Fruit fly (Drosophila melanogaster) whole organism, embryonic: ENCODE results near the gene CG4020.

Experiments used
- ATbp ChIP-seq: fragments of 200-800 bp; sonication (Bioruptor generic); optimal IDR thresholded peaks from 2 replicates; lab custom pipeline; 2017; ENCODE audit warnings: missing biosample characterization, mild to moderate bottlenecking, missing genetic modification characterization, missing genetic modification reagents
- Adf1 ChIP-seq: fragments of 200-800 bp; sonication (Bioruptor generic); IDR thresholded peaks from 2 replicates; pipeline ENCODE4 v1.3.6; 2022; ENCODE audit warnings: missing biosample characterization, missing genetic modification characterization
- Aef1 ChIP-seq: fragments of 200-800 bp; sonication (Bioruptor generic); IDR thresholded peaks from 3 replicates; pipeline ENCODE4 v1.3.6; 2022; ENCODE audit warnings: missing biosample characterization, missing genetic modification characterization
- Asciz ChIP-seq: fragments of 200-800 bp; sonication (Bioruptor generic); optimal IDR thresholded peaks from 2 replicates; lab custom pipeline; 2017; ENCODE audit warnings: missing biosample characterization, mild to moderate bottlenecking, missing genetic modification characterization, missing genetic modification reagents
- BEAF-32 ChIP-seq: fragments of 200-800 bp; sonication (Bioruptor generic); optimal IDR thresholded peaks from 3 replicates; lab custom pipeline; 2017; ENCODE audit warnings: missing biosample characterization, missing genetic modification characterization, mild to moderate bottlenecking, moderate library complexity, missing genetic modification reagents
- C15 ChIP-seq: fragments of 200-800 bp; sonication (Bioruptor generic); IDR thresholded peaks from 3 replicates; pipeline ENCODE4 v1.3.6; 2022; ENCODE audit warnings: missing biosample characterization, missing genetic modification characterization
- CG10366 ChIP-seq: fragments of 200-800 bp; sonication (Bioruptor generic); IDR thresholded peaks from 2 replicates; pipeline ENCODE4 v1.3.6; 2022; ENCODE audit warnings: missing biosample characterization, missing genetic modification characterization
- CG10959 ChIP-seq: fragments of 200-800 bp; sonication (Bioruptor generic); IDR thresholded peaks from 2 replicates; pipeline ENCODE4 v1.3.6; 2022; ENCODE audit warnings: missing biosample characterization, missing genetic modification characterization
- CG11456 ChIP-seq: fragments of 200-800 bp; sonication (Bioruptor generic); IDR thresholded peaks from 3 replicates; pipeline ENCODE4 v1.3.6; 2022; ENCODE audit warnings: missing biosample characterization, missing genetic modification characterization
- CG12236 ChIP-seq: fragments of 200-800 bp; sonication (Bioruptor generic); optimal IDR thresholded peaks from 2 replicates; lab custom pipeline; 2016; ENCODE audit warnings: missing biosample characterization, missing genetic modification characterization
- CG12299 ChIP-seq: fragments of 200-800 bp; sonication (Bioruptor generic); optimal IDR thresholded peaks from 2 replicates; lab custom pipeline; 2018; ENCODE audit warnings: missing biosample characterization, mild to moderate bottlenecking, missing genetic modification characterization
- CG13296 ChIP-seq: fragments of 200-800 bp; sonication (Bioruptor generic); optimal IDR thresholded peaks from 3 replicates; lab custom pipeline; 2018; ENCODE audit warnings: missing biosample characterization, mild to moderate bottlenecking, missing genetic modification characterization
- CG13624 ChIP-seq: fragments of 200-800 bp; sonication (Bioruptor generic); optimal IDR thresholded peaks from 2 replicates; lab custom pipeline; 2016; ENCODE audit warnings: missing biosample characterization, missing genetic modification characterization
- CG14710 ChIP-seq: fragments of 200-800 bp; sonication (Bioruptor generic); optimal IDR thresholded peaks from 3 replicates; lab custom pipeline; 2019; ENCODE audit warnings: missing biosample characterization, mild to moderate bottlenecking, missing genetic modification characterization, moderate library complexity
- CG16779 ChIP-seq: fragments of 200-800 bp; sonication (Bioruptor generic); IDR thresholded peaks from 2 replicates; pipeline ENCODE4 v1.3.6; 2022; ENCODE audit warnings: missing biosample characterization, missing genetic modification characterization
- CG1792 ChIP-seq: fragments of 200-800 bp; sonication (Bioruptor generic); optimal IDR thresholded peaks from 2 replicates; lab custom pipeline; 2016; ENCODE audit warnings: missing biosample characterization, missing genetic modification characterization
- CG32772 ChIP-seq: fragments of 200-800 bp; sonication (Bioruptor generic); IDR thresholded peaks from 2 replicates; pipeline ENCODE4 v1.3.6; 2022; ENCODE audit warnings: missing biosample characterization, missing genetic modification characterization
- CG3407 ChIP-seq: fragments of 200-800 bp; sonication (Bioruptor generic); optimal IDR thresholded peaks from 2 replicates; lab custom pipeline; 2018; ENCODE audit warnings: missing biosample characterization, mild to moderate bottlenecking, missing genetic modification characterization
- CG8924 ChIP-seq: fragments of 200-800 bp; optimal IDR thresholded peaks from 3 replicates; lab custom pipeline; 2019; ENCODE audit warnings: missing biosample characterization, mild to moderate bottlenecking, missing genetic modification characterization, moderate library complexity
- CG9437 ChIP-seq: fragments of 200-800 bp; sonication (Bioruptor generic); optimal IDR thresholded peaks from 2 replicates; lab custom pipeline; 2018; ENCODE audit warnings: missing biosample characterization, mild to moderate bottlenecking, missing genetic modification characterization
- CG9727 ChIP-seq: fragments of 200-800 bp; sonication (Bioruptor generic); optimal IDR thresholded peaks from 3 replicates; lab custom pipeline; 2017; ENCODE audit warnings: missing biosample characterization, mild to moderate bottlenecking, missing genetic modification characterization
- D19B ChIP-seq: fragments of 200-800 bp; sonication (Bioruptor generic); optimal IDR thresholded peaks from 2 replicates; lab custom pipeline; 2017; ENCODE audit warnings: missing biosample characterization, mild to moderate bottlenecking, missing genetic modification characterization
- Doc3 ChIP-seq: fragments of 200-800 bp; sonication (Bioruptor generic); IDR thresholded peaks from 3 replicates; pipeline ENCODE4 v1.3.6; 2022; ENCODE audit warnings: missing biosample characterization, missing genetic modification characterization; ENCODE audit not compliant: partially characterized antibody
- Gsc ChIP-seq: fragments of 200-800 bp; sonication (Bioruptor generic); IDR thresholded peaks from 2 replicates; pipeline ENCODE4 v1.3.6; 2022; ENCODE audit warnings: missing biosample characterization, missing genetic modification characterization
- Gug ChIP-seq: fragments of 200-800 bp; sonication (Bioruptor generic); IDR thresholded peaks from 4 replicates; pipeline ENCODE4 v1.3.6; 2022; ENCODE audit warnings: missing biosample characterization, missing genetic modification characterization
- H15 ChIP-seq: fragments of 200-800 bp; sonication (Bioruptor generic); IDR thresholded peaks from 3 replicates; pipeline ENCODE4 v1.3.6; 2022; ENCODE audit warnings: missing biosample characterization, missing genetic modification characterization
- Jarid2 ChIP-seq: fragments of 200-800 bp; sonication (Bioruptor generic); optimal IDR thresholded peaks from 3 replicates; lab custom pipeline; 2017; ENCODE audit warnings: mild to moderate bottlenecking, missing biosample characterization, missing genetic modification reagents, missing genetic modification characterization
- Med ChIP-seq: fragments of 200-800 bp; sonication (Bioruptor generic); peaks from one replicate; lab custom pipeline; 2016; ENCODE audit warnings: missing biosample characterization, missing genetic modification characterization, mild to moderate bottlenecking, inconsistent platforms, moderate library complexity
- NC2α ChIP-seq: fragments of 200-800 bp; sonication (Bioruptor generic); optimal IDR thresholded peaks from 2 replicates; lab custom pipeline; 2016; ENCODE audit warnings: missing biosample characterization, missing genetic modification characterization
- NC2β ChIP-seq: fragments of 200-800 bp; sonication (Bioruptor generic); optimal IDR thresholded peaks from 2 replicates; lab custom pipeline; 2016; ENCODE audit warnings: missing biosample characterization, missing genetic modification characterization
- NFAT ChIP-seq: fragments of 200-800 bp; sonication (Bioruptor generic); IDR thresholded peaks from 2 replicates; pipeline ENCODE4 v1.3.6; 2022; ENCODE audit warnings: missing biosample characterization, missing genetic modification characterization
- Nf-YA ChIP-seq: fragments of 200-800 bp; sonication (Bioruptor generic); IDR thresholded peaks from 2 replicates; pipeline ENCODE4 v1.3.6; 2022; ENCODE audit warnings: missing biosample characterization, missing genetic modification characterization
- Pdp1 ChIP-seq, 2 experiments: fragments of 200-800 bp; sonication (Bioruptor generic); optimal IDR thresholded peaks; 3 replicates each; lab custom pipeline; 2016; ENCODE audit warnings: missing biosample characterization in 2 of 2, missing genetic modification characterization in 2 of 2, mild to moderate bottlenecking in 1 of 2, moderate library complexity in 1 of 2
- Usf ChIP-seq: fragments of 200-800 bp; sonication (Bioruptor generic); optimal IDR thresholded peaks from 2 replicates; lab custom pipeline; 2017; ENCODE audit warnings: missing genotype, missing biosample characterization, missing genetic modification characterization
- ase ChIP-seq: fragments of 200-800 bp; sonication (Bioruptor generic); IDR thresholded peaks from 3 replicates; pipeline ENCODE4 v1.3.6; 2022; ENCODE audit warnings: missing biosample characterization, missing genetic modification characterization
- bigmax ChIP-seq: fragments of 200-800 bp; sonication (Bioruptor generic); optimal IDR thresholded peaks from 2 replicates; lab custom pipeline; 2018; ENCODE audit warnings: missing biosample characterization, mild to moderate bottlenecking, missing genetic modification characterization
- corto ChIP-seq: fragments of 200-800 bp; sonication (Bioruptor generic); optimal IDR thresholded peaks from 2 replicates; lab custom pipeline; 2016; ENCODE audit warnings: missing biosample characterization, mild to moderate bottlenecking, missing genetic modification characterization, moderate library complexity
- dm ChIP-seq: fragments of 200-800 bp; sonication (Bioruptor generic); optimal IDR thresholded peaks from 3 replicates; lab custom pipeline; 2016; ENCODE audit warnings: missing biosample characterization, missing genetic modification characterization
- dmrt11E ChIP-seq: fragments of 200-800 bp; sonication (Bioruptor generic); optimal IDR thresholded peaks from 3 replicates; lab custom pipeline; 2018; ENCODE audit warnings: missing biosample characterization, mild to moderate bottlenecking, missing genetic modification characterization, moderate library complexity
- eve ChIP-seq, 2 experiments: fragments of >200 bp; optimal IDR thresholded peaks; 2 replicates each; lab custom pipeline; 2017; ENCODE audit warnings: missing biosample characterization in 2 of 2, missing genetic modification characterization in 2 of 2
- gro ChIP-seq: fragments of 200-800 bp; sonication (Bioruptor generic); optimal IDR thresholded peaks from 2 replicates; lab custom pipeline; 2016; ENCODE audit warnings: missing biosample characterization, missing genetic modification characterization
- ham ChIP-seq: fragments of 200-800 bp; sonication (Bioruptor generic); IDR thresholded peaks from 2 replicates; pipeline ENCODE4 v1.3.6; 2022; ENCODE audit warnings: missing biosample characterization, missing genetic modification characterization
- nom ChIP-seq: fragments of 200-800 bp; sonication (Bioruptor generic); optimal IDR thresholded peaks from 2 replicates; lab custom pipeline; 2017; ENCODE audit warnings: missing biosample characterization, missing genetic modification characterization, mild to moderate bottlenecking, moderate library complexity, missing genetic modification reagents
- pho ChIP-seq: fragments of 200-800 bp; sonication (Bioruptor generic); optimal IDR thresholded peaks from 2 replicates; lab custom pipeline; 2016; ENCODE audit warnings: missing biosample characterization, missing genetic modification characterization
- prd ChIP-seq, 3 experiments: fragments of >200 bp in 2 of 3; fragments of 200-800 bp in 1 of 3; sonication (Bioruptor generic) in 1 of 3; optimal IDR thresholded peaks in 2 of 3; IDR thresholded peaks in 1 of 3; 2 replicates in 2 of 3; 3 replicates in 1 of 3; pipeline versions ENCODE4 v1.3.6 to Lab custom; 2017 to 2022; ENCODE audit warnings: missing biosample characterization in 1 of 3, missing genetic modification characterization in 1 of 3
- sc ChIP-seq, 3 experiments: fragments of >200 bp in 2 of 3; fragments of 200-800 bp in 1 of 3; sonication (Bioruptor generic) in 1 of 3; optimal IDR thresholded peaks; 2 replicates in 2 of 3; 3 replicates in 1 of 3; lab custom pipeline; 2017; ENCODE audit warnings: mild to moderate bottlenecking in 1 of 3, missing biosample characterization in 1 of 3, missing genetic modification characterization in 1 of 3, missing genetic modification reagents in 1 of 3
- sens ChIP-seq: fragments of 200-800 bp; sonication (Bioruptor generic); peaks from one replicate; lab custom pipeline; 2016; ENCODE audit warnings: missing biosample characterization, missing genetic modification characterization
- vvl ChIP-seq: fragments of 200-800 bp; sonication (Bioruptor generic); IDR thresholded peaks from 2 replicates; pipeline ENCODE4 v1.3.6; 2022; ENCODE audit warnings: missing biosample characterization, missing genetic modification characterization
- wdn ChIP-seq: fragments of 200-800 bp; sonication (Bioruptor generic); IDR thresholded peaks from 2 replicates; pipeline ENCODE4 v1.3.6; 2022; ENCODE audit warnings: missing biosample characterization, missing genetic modification characterization

The CG4020 gene

dm6 chrX:5901628-5902213 is 3.8 kb upstream of the CG4020 start (continued):
- TF ChIP-seq D19B, result no peak
- TF ChIP-seq corto (GFP tag; lab: Kevin White, UChicago), result peak; percentile 4
- TF ChIP-seq Nf-YA, result no peak
- peak; percentile 9; the same call in 1 of the 2 replicates for TF ChIP-seq wdn (GFP tag; lab: Robert Waterston, UW)
- TF ChIP-seq prd (optimal IDR thresholded peaks at IDR 0.05; lab: Kevin White, UChicago), result no peak
- TF ChIP-seq prd (GFP tag; IDR thresholded peaks at IDR 0.05; lab: Robert Waterston, UW), result 0 out of 3 replicates have a peak, but pooled peaks have one; percentile 32
- no peak for TF ChIP-seq Gsc (GFP tag; lab: Robert Waterston, UW)
- TF ChIP-seq CG11456, result peak; percentile 68; the same call in 1 of the 3 replicates
- TF ChIP-seq CG12299, result no peak
- no peak for TF ChIP-seq eve (GFP tag; optimal IDR thresholded peaks at IDR 0.05; lab: Kevin White, UChicago)
- TF ChIP-seq Doc3 (GFP tag; lab: Robert Waterston, UW), result no peak
- TF ChIP-seq ase (GFP tag; lab: Robert Waterston, UW), result no peak
- TF ChIP-seq nom, result peak; percentile 80
- TF ChIP-seq Jarid2 (GFP tag; lab: Kevin White, UChicago), result peak; percentile 76
- peak; percentile 92 for TF ChIP-seq sens (GFP tag; lab: Kevin White, UChicago)
- no peak for TF ChIP-seq C15 (GFP tag; lab: Robert Waterston, UW)
- no peak for TF ChIP-seq ham (GFP tag; lab: Robert Waterston, UW)
- TF ChIP-seq Med, result peak; percentile 77
- no peak for TF ChIP-seq H15
- TF ChIP-seq Usf, result no peak
- no peak for TF ChIP-seq CG32772 (GFP tag; lab: Robert Waterston, UW)
- TF ChIP-seq gro (GFP tag; lab: Kevin White, UChicago), result peak; percentile 7
- no peak for TF ChIP-seq pho (GFP tag; lab: Kevin White, UChicago)
- no peak for TF ChIP-seq CG10366 (GFP tag; lab: Robert Waterston, UW)
- TF ChIP-seq CG10959 (GFP tag; lab: Robert Waterston, UW), result no peak; the same call in 1 of the 2 replicates
- no peak for TF ChIP-seq Aef1 (GFP tag; lab: Robert Waterston, UW)
- TF ChIP-seq NFAT, result peak; percentile 32; the same call in 1 of the 2 replicates
- peak in 1 of 2 experiments; percentile 33 for TF ChIP-seq Pdp1 (GFP tag; optimal IDR thresholded peaks at IDR 0.05; lab: Kevin White, UChicago)
- no peak for TF ChIP-seq dmrt11E (tag; lab: Kevin White, UChicago)
- TF ChIP-seq sc (optimal IDR thresholded peaks at IDR 0.05; lab: Kevin White, UChicago), result no peak
- no peak for TF ChIP-seq sc (GFP tag; optimal IDR thresholded peaks at IDR 0.05; lab: Kevin White, UChicago)
- TF ChIP-seq dm (GFP tag; lab: Kevin White, UChicago), result no peak
- peak; percentile 2 for TF ChIP-seq CG3407
- peak; percentile 36 for TF ChIP-seq CG9727
- TF ChIP-seq NC2β, result peak; percentile 49
- peak; percentile 61; the same call in 1 of the 2 replicates for TF ChIP-seq vvl (GFP tag; lab: Robert Waterston, UW)
- TF ChIP-seq CG16779 (GFP tag; lab: Robert Waterston, UW), result peak; percentile 58; the same call in 1 of the 2 replicates
- peak; percentile 24 for TF ChIP-seq CG8924 (tag; lab: Kevin White, UChicago)
- 0 out of 4 replicates have a peak, but pooled peaks have one; percentile 13 for TF ChIP-seq Gug (GFP tag; lab: Robert Waterston, UW)
- peak; percentile 43 for TF ChIP-seq CG13296 (GFP tag; lab: Kevin White, UChicago)
- TF ChIP-seq Asciz (GFP tag; lab: Kevin White, UChicago), result no peak
- TF ChIP-seq CG9437 (GFP tag; lab: Kevin White, UChicago), result no peak
- TF ChIP-seq BEAF-32, result no peak
- peak; percentile 99 for TF ChIP-seq Adf1 (GFP tag; lab: Robert Waterston, UW)
- no peak for TF ChIP-seq NC2α
- peak; percentile 63 for TF ChIP-seq CG13624 (GFP tag; lab: Kevin White, UChicago)
- no peak for TF ChIP-seq CG1792 (GFP tag; lab: Kevin White, UChicago)
- no peak for TF ChIP-seq CG14710 (tag; lab: Kevin White, UChicago)
- TF ChIP-seq CG12236, result no peak
- no peak for TF ChIP-seq bigmax (GFP tag; lab: Kevin White, UChicago)
- TF ChIP-seq ATbp (GFP tag; lab: Kevin White, UChicago), result no peak
